Worm (Caenorhabditis elegans): Measurements from ENCODE around the gene rnr-2.

The rnr-2 gene

ce11 chrIII:4094681-4095080, at the start of gene rnr-2:
rnr-2 (minus strand) TSS chrIII:4094921.
- no peak for TF ChIP-seq pha-2 (tag; optimal IDR thresholded peaks at IDR 0.05)
- peak; percentile 16 for TF ChIP-seq pat-9 (tag; optimal IDR thresholded peaks at IDR 0.05)
- TF ChIP-seq npax-4 (tag; optimal IDR thresholded peaks at IDR 0.05) = no peak

- TF ChIP-seq pag-3 (tag; optimal IDR thresholded peaks at IDR 0.05; ENCODE audit: borderline replicate concordance) (no peak), ceh-34 (tag; optimal IDR thresholded peaks at IDR 0.05) (no peak), syd-9 (tag; optimal IDR thresholded peaks at IDR 0.05) (no peak), nfya-1 (tag; optimal IDR thresholded peaks at IDR 0.05) (peak; percentile 79), ceh-30 (tag; optimal IDR thresholded peaks at IDR 0.05) (no peak)
Measured at ce11 chrIII:4143170-4143569, 48.4 kb upstream of the rnr-2 start.

- TF ChIP-seq madf-2 (tag; optimal IDR thresholded peaks at IDR 0.05) (no peak), syd-9 (tag; optimal IDR thresholded peaks at IDR 0.05) (no peak), dmd-4 (tag; optimal IDR thresholded peaks at IDR 0.05; ENCODE audit: borderline replicate concordance) (no peak), fkh-6 (tag; optimal IDR thresholded peaks at IDR 0.05) (no peak), npax-4 (tag; optimal IDR thresholded peaks at IDR 0.05) (no peak), lim-6 (tag; optimal IDR thresholded peaks at IDR 0.05) (no peak), pros-1 (tag; optimal IDR thresholded peaks at IDR 0.05) (no peak), fax-1 (tag; optimal IDR thresholded peaks at IDR 0.05) (no peak), ceh-31 (tag; optimal IDR thresholded peaks at IDR 0.05) (no peak), pqm-1 (tag; optimal IDR thresholded peaks at IDR 0.05) (no peak), nhr-11 (tag; optimal IDR thresholded peaks at IDR 0.05) (no peak), ceh-2 (tag; optimal IDR thresholded peaks at IDR 0.05) (no peak), ztf-16 (tag; optimal IDR thresholded peaks at IDR 0.05) (no peak), pha-4 (tag; optimal IDR thresholded peaks at IDR 0.05) (no peak), hlh-13 (GFP tag; optimal IDR thresholded peaks at IDR 0.05) (no peak), nhr-232 (tag; optimal IDR thresholded peaks at IDR 0.05) (no peak), hlh-30 (tag; optimal IDR thresholded peaks at IDR 0.05; ENCODE audit: insufficient read depth) (no peak), zip-5 (tag; optimal IDR thresholded peaks at IDR 0.05) (no peak)
Measured at ce11 chrIII:4137180-4137579, 42.5 kb upstream of the rnr-2 start.

ce11 chrIII:4134059-4134458, 39.3 kb upstream of the rnr-2 start:
- TF ChIP-seq pax-1 (tag; optimal IDR thresholded peaks at IDR 0.05) = no peak

ce11 chrIII:4131814-4132555, 37.3 kb upstream of the rnr-2 start:
- TF ChIP-seq syd-9 (tag; optimal IDR thresholded peaks at IDR 0.05) = no peak
- no peak for TF ChIP-seq gmeb-2 (tag; optimal IDR thresholded peaks at IDR 0.05)
- TF ChIP-seq ceh-31 (tag; optimal IDR thresholded peaks at IDR 0.05) = peak; percentile 2
- TF ChIP-seq nfya-1 (tag; optimal IDR thresholded peaks at IDR 0.05) = peak; percentile 95
- peak; percentile 92 for TF ChIP-seq unc-42 (tag; optimal IDR thresholded peaks at IDR 0.05)

- TF ChIP-seq ceh-34 (tag; optimal IDR thresholded peaks at IDR 0.05) (no peak), ceh-30 (tag; optimal IDR thresholded peaks at IDR 0.05) (no peak), pat-9 (tag; optimal IDR thresholded peaks at IDR 0.05) (no peak), ceh-19 (GFP tag; optimal IDR thresholded peaks at IDR 0.05) (no peak), eyg-1 (tag; optimal IDR thresholded peaks at IDR 0.05) (no peak), sox-4 (tag; optimal IDR thresholded peaks at IDR 0.05) (no peak), elt-4 (tag; optimal IDR thresholded peaks at IDR 0.05) (no peak), ceh-45 (GFP tag; IDR thresholded peaks at IDR 0.05) (no peak), ztf-16 (tag; optimal IDR thresholded peaks at IDR 0.05) (no peak), T23F11.4 (GFP tag; optimal IDR thresholded peaks at IDR 0.05) (no peak), zip-5 (tag; optimal IDR thresholded peaks at IDR 0.05) (no peak), ceh-14 (tag; optimal IDR thresholded peaks at IDR 0.05) (no peak), pha-4 (tag; optimal IDR thresholded peaks at IDR 0.05) (no peak), ama-1 (optimal IDR thresholded peaks at IDR 0.05) (no peak), nhr-232 (tag; optimal IDR thresholded peaks at IDR 0.05) (no peak)
Measured at ce11 chrIII:4123900-4124299, 29.2 kb upstream of the rnr-2 start.
